Fruit fly (Drosophila melanogaster): ENCODE measurements around the gene CG4408.

DNA sequence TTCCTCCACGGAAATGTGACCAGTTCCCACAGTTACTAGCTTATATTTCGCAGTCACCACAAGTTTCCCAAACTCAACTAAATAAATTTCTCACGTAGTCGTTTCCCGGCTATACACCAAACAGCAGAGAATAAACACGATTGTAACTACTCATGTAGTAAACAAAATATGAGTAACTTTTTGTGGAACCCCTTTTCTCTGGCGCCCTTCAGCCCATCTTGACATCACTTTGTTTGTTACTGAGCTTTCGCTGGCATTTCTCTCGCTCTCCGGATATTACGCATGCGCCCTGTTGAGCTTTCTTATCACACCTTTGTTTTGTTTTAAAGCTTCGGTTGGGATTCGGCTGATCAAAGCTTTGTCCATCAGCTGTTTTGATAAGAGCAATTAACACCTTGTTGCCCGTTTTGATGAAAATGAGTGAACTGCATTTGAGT is 22.7 kb upstream of the CG4408 start:
- TF ChIP-seq CG13123 (GFP tag; optimal IDR thresholded peaks at IDR 0.05) (no peak), E2f2 (GFP tag; IDR thresholded peaks at IDR 0.05) (no peak), Hr78 (GFP tag; optimal IDR thresholded peaks at IDR 0.05) (no peak), CG17568 (GFP tag; optimal IDR thresholded peaks at IDR 0.05) (no peak), Taf1 (GFP tag; IDR thresholded peaks at IDR 0.05) (no peak), bigmax (GFP tag; optimal IDR thresholded peaks at IDR 0.05) (no peak), Ssrp (tag; optimal IDR thresholded peaks at IDR 0.05) (no peak), sr (GFP tag; IDR thresholded peaks at IDR 0.05) (no peak), tna (GFP tag; IDR thresholded peaks at IDR 0.05; ENCODE audit: partially characterized antibody) (no peak), psq (GFP tag; optimal IDR thresholded peaks at IDR 0.05) (no peak), Bgb (GFP tag; IDR thresholded peaks at IDR 0.05; ENCODE audit: partially characterized antibody) (no peak), CG12104 (GFP tag; optimal IDR thresholded peaks at IDR 0.05) (no peak), knrl (GFP tag; IDR thresholded peaks at IDR 0.05; ENCODE audit: partially characterized antibody) (no peak), CG17359 (tag; optimal IDR thresholded peaks at IDR 0.05) (no peak)

Data from whole organism, embryonic.